Worm (Caenorhabditis elegans) whole organism, young adult: Measurements from ENCODE around the gene K08F9.3.

Experiments used
- pha-4 ChIP-seq: fragments of 150-350 bp; sonication (generic microtip); optimal IDR thresholded peaks from 2 replicates; lab custom pipeline; 2014; ENCODE audit warnings: missing biosample characterization, missing genetic modification reagents, missing genetic modification characterization
- ztf-28 ChIP-seq: fragments of 200-800 bp; sonication (Bioruptor generic); IDR thresholded peaks from 2 replicates; pipeline ENCODE4 v1.3.6; 2022; ENCODE audit warnings: missing genetic modification reagents, missing genetic modification characterization, missing compliant biosample characterization

DNA sequence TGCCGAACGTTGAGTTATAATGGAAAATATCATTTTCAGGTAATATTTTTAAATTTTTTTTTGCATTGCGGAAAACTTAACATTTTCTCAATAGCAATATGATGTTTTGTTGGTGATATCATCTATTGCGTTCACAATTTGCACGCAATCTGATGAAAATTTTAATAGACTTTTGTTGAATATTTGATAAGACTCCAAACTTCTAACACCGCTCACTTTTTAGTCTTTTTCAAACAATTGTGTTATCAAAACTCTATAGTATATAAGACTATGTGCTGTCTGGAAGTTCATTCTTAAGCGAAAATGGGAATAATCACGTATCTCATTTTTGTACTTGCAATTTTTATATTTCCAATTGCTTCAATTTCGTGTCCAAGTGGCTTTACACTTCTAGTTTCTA, 35.1 kb downstream of the K08F9.3 start, which contains the start of gene clec-47:
- TF ChIP-seq pha-4 (tag; lab: Kevin White, UChicago): no peak
- TF ChIP-seq ztf-28: no peak
